Worm (Caenorhabditis elegans) whole organism, L3 larva: Measurements from ENCODE around the gene srbc-70.

Experiments used
- aly-2 ChIP-seq: fragments of 150-350 bp; optimal IDR thresholded peaks from 2 replicates; lab custom pipeline; 2014; ENCODE audit warnings: missing biosample characterization, missing genetic modification characterization
- ama-1 ChIP-seq: fragments of 150-350 bp; optimal IDR thresholded peaks from 2 replicates; lab custom pipeline; 2018
- ceh-9 ChIP-seq: sonication (generic microtip); optimal IDR thresholded peaks from 2 replicates; lab custom pipeline; 2018; ENCODE audit warnings: missing biosample characterization, missing genetic modification characterization
- elt-2 ChIP-seq: sonication (generic microtip); optimal IDR thresholded peaks from 2 replicates; lab custom pipeline; 2016; ENCODE audit warnings: missing genetic modification reagents, mild to moderate bottlenecking, missing genetic modification characterization, missing compliant biosample characterization
- fkh-10 ChIP-seq: sonication (generic microtip); optimal IDR thresholded peaks from 2 replicates; lab custom pipeline; 2017; ENCODE audit warnings: missing biosample characterization, missing genetic modification reagents, missing genetic modification characterization
- fos-1 ChIP-seq: fragments of 150-350 bp; optimal IDR thresholded peaks from 2 replicates; lab custom pipeline; 2014; ENCODE audit warnings: missing biosample characterization, missing genetic modification characterization
- lin-39 ChIP-seq: fragments of 150-350 bp; optimal IDR thresholded peaks from 2 replicates; lab custom pipeline; 2018; ENCODE audit warnings: missing biosample characterization, missing genetic modification reagents, missing genetic modification characterization
- nhr-11 ChIP-seq: fragments of 150-350 bp; optimal IDR thresholded peaks from 2 replicates; lab custom pipeline; 2014; ENCODE audit warnings: missing biosample characterization, missing genetic modification characterization
- nhr-28 ChIP-seq: fragments of 150-350 bp; optimal IDR thresholded peaks from 2 replicates; lab custom pipeline; 2014; ENCODE audit warnings: missing biosample characterization, missing genetic modification characterization
- pha-4 ChIP-seq: fragments of 150-350 bp; optimal IDR thresholded peaks from 2 replicates; lab custom pipeline; 2014; ENCODE audit warnings: missing biosample characterization, missing genetic modification reagents, missing genetic modification characterization
- pqm-1 ChIP-seq: fragments of 150-350 bp; optimal IDR thresholded peaks from 2 replicates; lab custom pipeline; 2017; ENCODE audit warnings: missing biosample characterization, missing genetic modification characterization, inconsistent platforms
- snpc-4 ChIP-seq: fragments of 150-350 bp; optimal IDR thresholded peaks from 2 replicates; lab custom pipeline; 2014; ENCODE audit warnings: missing biosample characterization, missing genetic modification characterization
- unc-39 ChIP-seq: sonication (generic microtip); optimal IDR thresholded peaks from 4 replicates; lab custom pipeline; 2017; ENCODE audit warnings: missing biosample characterization, missing genetic modification characterization
- unc-62 ChIP-seq: fragments of 150-350 bp; sonication (generic microtip); optimal IDR thresholded peaks from 4 replicates; lab custom pipeline; 2014; ENCODE audit warnings: missing biosample characterization, missing genetic modification reagents, missing genetic modification characterization

DNA sequence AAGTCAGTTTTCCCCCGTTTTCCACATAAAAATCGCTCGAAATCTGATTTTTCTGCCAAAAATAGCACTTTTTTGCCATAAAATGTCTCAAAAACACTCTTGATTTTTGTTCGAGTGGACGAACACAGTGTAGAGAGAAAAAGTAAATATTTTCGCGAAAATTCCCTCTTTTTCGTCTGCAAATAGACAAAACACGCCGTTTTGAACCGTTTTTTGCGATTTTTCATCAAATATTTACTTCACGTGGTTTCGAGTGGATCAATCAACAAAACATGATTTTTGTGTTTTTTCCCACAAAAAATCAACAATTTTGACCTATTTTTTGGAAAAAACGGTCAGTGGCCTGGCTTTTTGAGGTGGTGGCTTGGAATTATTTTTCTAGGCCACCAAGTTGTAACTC is 18.7 kb downstream of the srbc-70 start:
- TF ChIP-seq unc-62 (GFP tag; lab: Kevin White, UChicago): no peak
- TF ChIP-seq ceh-9 (tag; lab: Kevin White, UChicago): no peak
- TF ChIP-seq nhr-11 (tag; lab: Kevin White, UChicago): no peak
- TF ChIP-seq pha-4 (tag; lab: Kevin White, UChicago): peak; percentile 98
- TF ChIP-seq snpc-4: no peak
- no peak for TF ChIP-seq ama-1 (lab: Kevin White, UChicago)
- no peak for TF ChIP-seq fos-1
- no peak for TF ChIP-seq nhr-28
- TF ChIP-seq elt-2 (tag; lab: Kevin White, UChicago): no peak
- no peak for TF ChIP-seq unc-39 (tag; lab: Kevin White, UChicago)
- no peak for TF ChIP-seq lin-39
- no peak for TF ChIP-seq aly-2 (tag; lab: Kevin White, UChicago)
- no peak for TF ChIP-seq pqm-1 (tag; lab: Kevin White, UChicago)
- no peak for TF ChIP-seq fkh-10
